Worm (Caenorhabditis elegans) whole organism, midembryonic: Measurements from ENCODE around the gene srpa-72.

Source experiments
- T22C8.4 ChIP-seq: fragments of 200-800 bp; sonication (Bioruptor generic); IDR thresholded peaks from 2 replicates; pipeline ENCODE4 v1.3.6; 2022; ENCODE audit warnings: missing genetic modification characterization, missing compliant biosample characterization
- cog-1 ChIP-seq: sonication (generic microtip); optimal IDR thresholded peaks from 2 replicates; lab custom pipeline; 2016; ENCODE audit warnings: missing genetic modification characterization, missing compliant biosample characterization
- klf-2 ChIP-seq: fragments of 200-800 bp; sonication (Bioruptor generic); conservative IDR thresholded peaks from 2 replicates; pipeline ENCODE4 v1.3.6; 2022; ENCODE audit warnings: missing genetic modification reagents, missing genetic modification characterization, missing compliant biosample characterization
- ref-1 ChIP-seq: fragments of 200-800 bp; sonication (Bioruptor generic); conservative IDR thresholded peaks from 2 replicates; pipeline ENCODE4 v1.3.6; 2022; ENCODE audit warnings: missing genetic modification reagents, missing genetic modification characterization, missing compliant biosample characterization
- tab-1 ChIP-seq: fragments of 200-800 bp; sonication (Bioruptor generic); IDR thresholded peaks from 2 replicates; pipeline ENCODE4 v1.3.6; 2022; ENCODE audit warnings: missing genetic modification characterization, missing compliant biosample characterization
- ztf-29 ChIP-seq: fragments of 200-800 bp; sonication (Bioruptor generic); IDR thresholded peaks from 2 replicates; pipeline ENCODE4 v1.3.6; 2022; ENCODE audit warnings: missing genetic modification reagents, missing genetic modification characterization, missing compliant biosample characterization

DNA sequence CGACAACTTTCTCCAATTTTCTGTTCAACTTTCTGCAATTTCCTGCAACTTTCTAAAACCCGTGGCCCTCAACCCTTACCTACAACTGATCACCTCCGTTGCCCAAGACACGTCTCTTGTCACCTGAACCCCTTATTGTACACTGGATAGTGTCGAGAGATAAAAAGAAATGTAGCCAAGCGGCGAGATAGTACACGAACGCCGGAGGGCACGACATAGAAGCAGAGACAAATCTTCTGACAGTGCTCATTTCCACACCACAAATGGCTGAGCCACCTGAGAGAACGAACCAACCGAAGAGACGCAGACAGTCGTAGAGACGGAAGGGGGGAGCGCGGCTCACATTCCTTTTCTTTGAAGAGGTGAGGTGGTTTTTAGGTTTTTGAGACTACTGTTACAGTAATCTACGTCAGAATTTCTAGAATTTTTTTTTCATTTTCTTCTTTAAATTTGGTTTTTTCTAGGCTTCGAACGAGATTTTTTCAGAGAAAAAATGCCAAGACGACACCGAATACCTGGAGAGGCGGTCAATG is 20.5 kb downstream of the srpa-72 start, which contains the start of gene K12H6.12:
- TF ChIP-seq klf-2 (GFP tag; lab: Robert Waterston, UW) (no peak), tab-1 (GFP tag; lab: Robert Waterston, UW) (no peak), ztf-29 (GFP tag; lab: Robert Waterston, UW) (no peak), ref-1 (no peak), cog-1 (no peak), T22C8.4 (GFP tag; lab: Robert Waterston, UW) (no peak)
